Worm (Caenorhabditis elegans) whole organism, midembryonic: ENCODE data around the gene C14E2.7.

ENCODE experiments used
- T22C8.4 ChIP-seq: fragments of 200-800 bp; sonication (Bioruptor generic); IDR thresholded peaks from 2 replicates; pipeline ENCODE4 v1.3.6; 2022; ENCODE audit warnings: missing genetic modification characterization, missing compliant biosample characterization
- cog-1 ChIP-seq: sonication (generic microtip); optimal IDR thresholded peaks from 2 replicates; lab custom pipeline; 2016; ENCODE audit warnings: missing genetic modification characterization, missing compliant biosample characterization
- flt-1 ChIP-seq: fragments of 200-800 bp; sonication (Bioruptor generic); IDR thresholded peaks from 2 replicates; pipeline ENCODE4 v1.3.6; 2022; ENCODE audit warnings: missing genetic modification characterization, missing compliant biosample characterization
- klf-2 ChIP-seq: fragments of 200-800 bp; sonication (Bioruptor generic); conservative IDR thresholded peaks from 2 replicates; pipeline ENCODE4 v1.3.6; 2022; ENCODE audit warnings: missing genetic modification reagents, missing genetic modification characterization, missing compliant biosample characterization
- med-1 ChIP-seq: sonication (generic microtip); optimal IDR thresholded peaks from 2 replicates; lab custom pipeline; 2017; ENCODE audit warnings: missing genetic modification characterization, mild to moderate bottlenecking, missing compliant biosample characterization, antibody characterized with exemption, missing genetic modification reagents; ENCODE audit not compliant: insufficient read depth
- ref-1 ChIP-seq: fragments of 200-800 bp; sonication (Bioruptor generic); conservative IDR thresholded peaks from 2 replicates; pipeline ENCODE4 v1.3.6; 2022; ENCODE audit warnings: missing genetic modification reagents, missing genetic modification characterization, missing compliant biosample characterization
- tab-1 ChIP-seq: fragments of 200-800 bp; sonication (Bioruptor generic); IDR thresholded peaks from 2 replicates; pipeline ENCODE4 v1.3.6; 2022; ENCODE audit warnings: missing genetic modification characterization, missing compliant biosample characterization
- ztf-23 ChIP-seq: fragments of 200-800 bp; sonication (Bioruptor generic); IDR thresholded peaks from 2 replicates; pipeline ENCODE4 v1.3.6; 2022; ENCODE audit warnings: missing genetic modification reagents, missing genetic modification characterization, missing compliant biosample characterization
- ztf-29 ChIP-seq: fragments of 200-800 bp; sonication (Bioruptor generic); IDR thresholded peaks from 2 replicates; pipeline ENCODE4 v1.3.6; 2022; ENCODE audit warnings: missing genetic modification reagents, missing genetic modification characterization, missing compliant biosample characterization

C14E2.7 gene

ce11 chrX:1811436-1811835 lies 4.8 kb upstream of the C14E2.7 start, which contains the start of gene C14E2.3:
Gene C14E2.3 (minus strand): TSS chrX:1811536.
- TF ChIP-seq ref-1 (GFP tag; lab: Robert Waterston, UW) (no peak), klf-2 (no peak), ztf-29 (GFP tag; lab: Robert Waterston, UW) (no peak), med-1 (no peak), cog-1 (tag; lab: Kevin White, UChicago) (no peak), T22C8.4 (GFP tag; lab: Robert Waterston, UW) (no peak), flt-1 (GFP tag; lab: Robert Waterston, UW) (no peak), tab-1 (GFP tag; lab: Robert Waterston, UW) (no peak), ztf-23 (no peak)

DNA sequence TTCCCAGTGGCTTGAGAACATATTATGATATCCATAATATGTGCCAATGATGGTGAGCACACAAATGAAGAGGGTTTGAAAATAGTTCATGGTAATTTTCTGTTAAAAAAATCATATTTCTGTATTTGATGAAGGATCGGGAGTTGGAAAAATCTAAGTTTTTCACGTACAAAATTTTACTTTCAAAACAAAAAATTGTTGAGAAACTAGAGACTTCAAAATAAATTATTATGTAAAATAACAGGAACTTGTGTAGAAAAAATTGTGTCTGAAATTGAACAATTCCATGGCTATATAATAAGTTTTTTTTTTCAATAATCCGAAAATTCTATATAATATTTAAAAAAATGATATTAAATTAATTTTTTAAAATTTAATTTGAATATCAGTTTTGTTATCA lies 5.0 kb downstream of the C14E2.7 start, which contains the start of gene C14E2.4:
Gene C14E2.4, minus strand, starts transcription at position 101 of the 400 bp plus-strand sequence.
- no peak for TF ChIP-seq cog-1 (tag; lab: Kevin White, UChicago)
- TF ChIP-seq ref-1 (GFP tag; lab: Robert Waterston, UW), result no peak
- no peak for TF ChIP-seq med-1
- no peak for TF ChIP-seq klf-2
- TF ChIP-seq T22C8.4 (GFP tag; lab: Robert Waterston, UW), result no peak
- no peak for TF ChIP-seq ztf-29 (GFP tag; lab: Robert Waterston, UW)
- no peak for TF ChIP-seq tab-1 (GFP tag; lab: Robert Waterston, UW)
- TF ChIP-seq flt-1 (GFP tag; lab: Robert Waterston, UW), result no peak
- TF ChIP-seq ztf-23, result no peak

DNA sequence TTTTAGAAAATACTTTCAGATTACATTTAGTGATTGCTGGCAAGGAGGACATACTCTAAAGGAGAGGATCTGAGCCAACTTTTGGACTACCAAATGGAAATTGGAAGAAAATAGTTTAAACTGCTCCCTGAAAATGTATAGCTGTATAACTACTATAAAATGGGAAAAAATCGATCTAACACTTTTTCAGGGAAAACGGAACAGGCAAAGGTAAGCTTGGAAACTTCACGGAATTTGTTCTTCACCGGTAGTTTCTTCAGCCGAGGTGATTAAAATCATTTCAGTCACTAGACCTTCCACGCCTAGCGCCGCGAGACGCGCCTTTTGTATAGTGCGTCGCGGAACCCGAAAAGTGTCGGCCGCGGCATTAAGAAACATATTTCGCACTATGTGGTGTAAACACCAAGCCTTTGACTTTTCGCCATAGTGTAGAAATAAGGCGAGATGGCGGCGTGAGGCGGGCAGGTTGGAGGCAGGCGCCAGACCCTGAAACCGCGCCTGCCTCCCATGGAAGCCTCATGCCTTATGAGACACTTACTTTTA lies 9.2 kb downstream of the C14E2.7 start, which contains the start of gene C14E2.5:
Gene C14E2.5, minus strand, starts transcription at position 51 of the 543 bp plus-strand sequence.
- TF ChIP-seq ztf-23, result no peak
- TF ChIP-seq tab-1 (GFP tag; lab: Robert Waterston, UW), result no peak

- TF ChIP-seq T22C8.4 (GFP tag; lab: Robert Waterston, UW) (no peak), ztf-29 (GFP tag; lab: Robert Waterston, UW) (no peak), flt-1 (GFP tag; lab: Robert Waterston, UW) (no peak)
Observed at ce11 chrX:1826166-1826565, 10.0 kb downstream of the C14E2.7 start, which contains the start of gene C14E2.1. Gene C14E2.1 (plus strand): TSS chrX:1826466.

DNA sequence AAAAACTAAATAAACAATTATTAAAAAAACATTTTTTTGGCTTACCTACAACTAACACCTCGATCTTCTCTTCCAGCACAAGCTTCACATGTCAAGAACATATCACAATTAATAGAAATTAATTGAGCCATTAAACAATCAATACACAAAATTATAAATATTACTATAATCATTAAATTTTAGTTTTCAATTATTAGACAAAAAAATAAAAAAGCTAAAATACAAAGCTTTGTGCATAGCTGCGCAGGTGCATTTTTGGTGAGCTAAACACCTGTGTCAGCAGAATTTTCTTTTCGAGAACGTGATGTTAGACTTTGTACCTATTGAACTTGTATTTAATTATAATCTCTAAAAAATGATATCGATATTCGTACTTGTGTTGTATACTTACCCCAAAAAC lies 13.7 kb downstream of the C14E2.7 start, which contains the start of gene C14E2.6:
Gene C14E2.6, minus strand, starts transcription at position 101 of the 400 bp plus-strand sequence.
- TF ChIP-seq tab-1 (GFP tag; lab: Robert Waterston, UW) (no peak), ref-1 (GFP tag; lab: Robert Waterston, UW) (no peak), T22C8.4 (GFP tag; lab: Robert Waterston, UW) (no peak), klf-2 (no peak), flt-1 (GFP tag; lab: Robert Waterston, UW) (no peak), ztf-29 (GFP tag; lab: Robert Waterston, UW) (no peak), ztf-23 (no peak), cog-1 (tag; lab: Kevin White, UChicago) (no peak), med-1 (no peak)

DNA sequence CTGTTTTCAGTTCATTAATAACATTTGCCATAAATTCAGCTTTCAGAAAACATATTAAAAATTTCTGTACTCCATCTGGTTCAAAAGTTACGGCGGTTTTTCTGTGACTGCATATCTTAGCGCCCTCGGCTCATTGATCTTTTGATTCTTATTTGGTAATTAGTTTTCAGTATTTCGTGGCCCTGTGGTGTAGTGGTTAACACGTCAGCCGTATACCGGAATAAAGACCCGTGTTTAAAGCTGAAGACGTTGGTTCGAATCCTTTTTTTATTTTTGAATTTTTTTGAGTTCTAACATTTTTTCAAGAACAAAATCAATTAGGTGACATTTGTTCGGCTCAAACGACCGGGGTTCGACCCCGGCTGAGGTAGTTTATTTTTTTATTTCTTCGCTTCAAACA lies 14.3 kb downstream of the C14E2.7 start:
- TF ChIP-seq klf-2, result no peak
- no peak for TF ChIP-seq tab-1 (GFP tag; lab: Robert Waterston, UW)
- TF ChIP-seq flt-1 (GFP tag; lab: Robert Waterston, UW), result no peak
- no peak for TF ChIP-seq ztf-29 (GFP tag; lab: Robert Waterston, UW)
- TF ChIP-seq ref-1 (GFP tag; lab: Robert Waterston, UW), result no peak
- no peak for TF ChIP-seq ztf-23
- TF ChIP-seq cog-1 (tag; lab: Kevin White, UChicago), result no peak
- TF ChIP-seq med-1, result no peak
- no peak for TF ChIP-seq T22C8.4 (GFP tag; lab: Robert Waterston, UW)

- TF ChIP-seq flt-1 (GFP tag; lab: Robert Waterston, UW) (peak; percentile 56; the same call in 1 of the 2 replicates), ztf-29 (GFP tag; lab: Robert Waterston, UW) (peak; percentile 60; the same call in 1 of the 2 replicates)
Observed at ce11 chrX:1836700-1837099, 20.5 kb downstream of the C14E2.7 start.

ce11 chrX:1837703-1838102 lies 21.5 kb downstream of the C14E2.7 start:
- TF ChIP-seq ztf-23 (peak; percentile 87), tab-1 (GFP tag; lab: Robert Waterston, UW) (peak; percentile 84), ztf-29 (GFP tag; lab: Robert Waterston, UW) (peak; percentile 60), klf-2 (peak; percentile 66), ref-1 (GFP tag; lab: Robert Waterston, UW) (peak; percentile 29; the same call in 1 of the 2 replicates), cog-1 (tag; lab: Kevin White, UChicago) (peak; percentile 3), flt-1 (GFP tag; lab: Robert Waterston, UW) (peak; percentile 88), T22C8.4 (GFP tag; lab: Robert Waterston, UW) (peak; percentile 67; the same call in 1 of the 2 replicates), med-1 (peak; percentile 7)

ce11 chrX:1845493-1845892 lies 29.3 kb downstream of the C14E2.7 start, which contains the start of gene T26C11.4:
Gene T26C11.4 (minus strand): TSS chrX:1845546.
- TF ChIP-seq ref-1 (GFP tag; lab: Robert Waterston, UW) (no peak), cog-1 (tag; lab: Kevin White, UChicago) (no peak), med-1 (no peak), flt-1 (GFP tag; lab: Robert Waterston, UW) (no peak), klf-2 (no peak), tab-1 (GFP tag; lab: Robert Waterston, UW) (no peak), T22C8.4 (GFP tag; lab: Robert Waterston, UW) (no peak), ztf-23 (no peak), ztf-29 (GFP tag; lab: Robert Waterston, UW) (no peak)

DNA sequence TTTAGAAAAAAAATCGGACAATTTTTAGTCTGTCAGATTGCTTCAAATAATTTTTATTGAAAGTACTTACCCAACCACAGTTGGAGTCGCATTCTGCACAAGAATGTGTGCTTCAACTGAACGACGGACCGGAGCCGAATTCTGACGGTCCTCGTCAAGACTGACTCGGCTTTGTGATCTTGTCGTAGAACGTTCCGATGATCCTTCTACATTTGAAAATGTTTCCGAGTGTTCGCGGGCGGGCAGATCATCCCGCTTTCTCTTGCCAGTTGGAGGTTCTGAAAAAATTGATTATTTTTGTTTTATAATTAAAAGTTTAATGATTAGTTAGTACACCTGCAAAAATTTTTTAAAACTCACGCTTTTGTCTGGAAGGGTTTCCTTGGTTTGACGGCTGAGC lies 31.5 kb downstream of the C14E2.7 start:
- TF ChIP-seq ztf-29 (GFP tag; lab: Robert Waterston, UW), result no peak
- TF ChIP-seq cog-1 (tag; lab: Kevin White, UChicago), result no peak
- no peak for TF ChIP-seq ztf-23
- TF ChIP-seq med-1, result no peak
- TF ChIP-seq T22C8.4 (GFP tag; lab: Robert Waterston, UW), result no peak
- TF ChIP-seq tab-1 (GFP tag; lab: Robert Waterston, UW), result no peak
- no peak for TF ChIP-seq flt-1 (GFP tag; lab: Robert Waterston, UW)
